Fruit fly (Drosophila melanogaster): Measurements from ENCODE around the gene Eip63F-1.

The Eip63F-1 gene

DNA sequence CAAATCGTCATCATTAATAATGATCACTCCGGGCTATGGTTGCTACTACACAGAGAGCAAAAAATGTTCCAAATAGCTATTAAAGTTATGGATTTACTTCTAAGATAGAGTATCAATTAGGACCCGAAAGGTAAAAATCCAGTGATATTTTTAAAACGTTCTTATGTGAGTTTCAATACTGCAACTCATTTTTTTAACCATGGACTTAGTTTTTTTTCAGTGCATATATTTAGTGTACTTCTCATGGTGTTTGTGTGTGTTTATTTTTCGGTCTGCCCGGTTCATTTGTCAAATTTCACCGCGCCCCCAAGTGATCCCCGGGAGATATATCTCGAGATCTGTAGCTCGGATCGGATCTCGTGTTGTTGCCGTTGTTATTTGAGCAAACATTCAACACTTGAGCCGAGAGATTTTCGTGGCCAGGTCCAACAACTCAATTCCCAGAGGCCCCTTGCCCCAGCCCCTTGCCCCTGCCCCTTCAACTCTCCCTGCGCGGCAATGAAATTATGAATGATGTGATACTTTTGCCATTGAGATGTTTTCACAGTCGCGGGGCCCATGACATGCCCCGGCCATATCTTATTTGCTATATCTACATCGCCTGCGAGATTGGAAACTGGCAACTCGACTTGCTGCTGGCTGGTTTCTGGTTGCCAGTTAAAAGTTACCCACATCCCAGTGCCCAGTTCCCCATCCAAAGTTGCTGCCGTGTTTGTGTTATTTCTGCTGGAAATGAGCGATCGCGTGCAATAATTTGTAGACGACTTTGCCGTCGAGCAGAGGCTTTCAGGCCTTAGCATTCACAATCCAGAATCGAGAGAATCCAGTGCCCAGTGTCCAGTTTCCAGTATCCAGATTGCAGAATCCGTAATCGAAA, 72.7 kb downstream of the Eip63F-1 start:
- no peak for TF ChIP-seq fd96Ca (GFP tag; IDR thresholded peaks at IDR 0.05)
- TF ChIP-seq CG10348 (GFP tag; IDR thresholded peaks at IDR 0.05), result no peak
- TF ChIP-seq CG9948 (tag; optimal IDR thresholded peaks at IDR 0.05), result peak; percentile 11
- peak; percentile 28 for TF ChIP-seq CG17806 (tag; optimal IDR thresholded peaks at IDR 0.05)
- no peak for TF ChIP-seq CG4496 (GFP tag; IDR thresholded peaks at IDR 0.05)
- peak; percentile 2 for TF ChIP-seq CG8301 (tag; optimal IDR thresholded peaks at IDR 0.05)
- no peak for TF ChIP-seq Pif1B (GFP tag; optimal IDR thresholded peaks at IDR 0.05)
- no peak for TF ChIP-seq gl (tag; optimal IDR thresholded peaks at IDR 0.05)
- TF ChIP-seq CG13204 (GFP tag; optimal IDR thresholded peaks at IDR 0.05), result no peak
- TF ChIP-seq CG32121 (GFP tag; IDR thresholded peaks at IDR 0.05), result no peak
- TF ChIP-seq D1 (tag; optimal IDR thresholded peaks at IDR 0.05), result no peak
- TF ChIP-seq CG34367 (tag; optimal IDR thresholded peaks at IDR 0.05), result peak; percentile 10
- peak; percentile 11 for TF ChIP-seq CG15710 (tag; optimal IDR thresholded peaks at IDR 0.05)
- TF ChIP-seq CG14655 (GFP tag; optimal IDR thresholded peaks at IDR 0.05), result peak; percentile 22
- peak; percentile 36 for TF ChIP-seq CG8159 (tag; optimal IDR thresholded peaks at IDR 0.05)
- TF ChIP-seq Pif1A (GFP tag; optimal IDR thresholded peaks at IDR 0.05), result no peak
- TF ChIP-seq EcR (GFP tag; optimal IDR thresholded peaks at IDR 0.05), result no peak

Data from whole organism, pupa.